Worm (Caenorhabditis elegans) whole organism, young adult: ENCODE results near the gene F39F10.2.
A peak's percentile ranks its signal among the peaks of the same experiment; 100 is the strongest.

ENCODE experiments used
- B0261.1 ChIP-seq: sonication (generic microtip); optimal IDR thresholded peaks from 2 replicates; lab custom pipeline; 2016; ENCODE audit warnings: mild to moderate bottlenecking, missing genetic modification characterization, moderate library complexity, missing compliant biosample characterization
- F22D6.2 ChIP-seq: sonication (generic microtip); optimal IDR thresholded peaks from 2 replicates; lab custom pipeline; 2016; ENCODE audit warnings: mild to moderate bottlenecking, missing genetic modification characterization, missing compliant biosample characterization
- F23B12.7 ChIP-seq: sonication (generic microtip); optimal IDR thresholded peaks from 2 replicates; lab custom pipeline; 2017; ENCODE audit warnings: missing genetic modification characterization, mild to moderate bottlenecking, missing compliant biosample characterization, antibody characterized with exemption, moderate library complexity; ENCODE audit not compliant: insufficient read depth
- F39B2.1 ChIP-seq: fragments of 200-800 bp; sonication (Bioruptor generic); IDR thresholded peaks from 2 replicates; pipeline ENCODE4 v1.3.6; 2022; ENCODE audit warnings: missing genetic modification reagents, missing genetic modification characterization, missing compliant biosample characterization
- Y56A3A.18 ChIP-seq: fragments of 200-800 bp; sonication (Bioruptor generic); IDR thresholded peaks from 2 replicates; pipeline ENCODE4 v1.3.6; 2022; ENCODE audit warnings: missing genetic modification reagents, missing genetic modification characterization, missing compliant biosample characterization
- Y67H2A.10 ChIP-seq: fragments of 200-800 bp; sonication (Bioruptor generic); conservative IDR thresholded peaks from 2 replicates; pipeline ENCODE4 v1.3.6; 2022; ENCODE audit warnings: missing genetic modification reagents, missing genetic modification characterization, missing compliant biosample characterization
- Y79H2A.3 ChIP-seq: fragments of 200-800 bp; sonication (Bioruptor generic); conservative IDR thresholded peaks from 2 replicates; pipeline ENCODE4 v1.3.6; 2022; ENCODE audit warnings: missing genetic modification reagents, missing genetic modification characterization, missing compliant biosample characterization
- Y95B8A.8 ChIP-seq: fragments of 200-800 bp; sonication (Bioruptor generic); IDR thresholded peaks from 2 replicates; pipeline ENCODE4 v1.3.6; 2022; ENCODE audit warnings: missing genetic modification reagents, missing genetic modification characterization, missing compliant biosample characterization
- ama-1 ChIP-seq, 3 experiments: fragments of 150-350 bp in 1 of 3; sonication (generic microtip) in 2 of 3; optimal IDR thresholded peaks; 2 replicates each; lab custom pipeline; 2014 to 2018; ENCODE audit warnings: missing biosample characterization in 2 of 3, missing genetic modification characterization in 2 of 3, missing genetic modification reagents in 2 of 3
- aptf-2 ChIP-seq: fragments of 200-800 bp; sonication (Bioruptor generic); conservative IDR thresholded peaks from 2 replicates; pipeline ENCODE4 v1.3.6; 2022; ENCODE audit warnings: missing genetic modification reagents, missing genetic modification characterization, missing compliant biosample characterization
- aptf-3 ChIP-seq: fragments of 200-800 bp; sonication (Bioruptor generic); IDR thresholded peaks from 2 replicates; pipeline ENCODE4 v1.3.6; 2022; ENCODE audit warnings: missing genetic modification characterization, missing compliant biosample characterization
- attf-3 ChIP-seq: fragments of 200-800 bp; sonication (Bioruptor generic); conservative IDR thresholded peaks from 2 replicates; pipeline ENCODE4 v1.3.6; 2022; ENCODE audit warnings: missing genetic modification reagents, missing genetic modification characterization, missing compliant biosample characterization
- attf-5 ChIP-seq: fragments of 200-800 bp; sonication (Bioruptor generic); optimal IDR thresholded peaks from 2 replicates; lab custom pipeline; 2018; ENCODE audit warnings: mild to moderate bottlenecking, missing genetic modification characterization, missing compliant biosample characterization
- bed-1 ChIP-seq: fragments of 200-800 bp; sonication (Bioruptor generic); IDR thresholded peaks from 2 replicates; pipeline ENCODE4 v1.3.6; 2022; ENCODE audit warnings: missing genetic modification reagents, missing genetic modification characterization, missing compliant biosample characterization
- ccch-3 ChIP-seq: fragments of 200-800 bp; sonication (Bioruptor generic); optimal IDR thresholded peaks from 2 replicates; lab custom pipeline; 2018; ENCODE audit warnings: mild to moderate bottlenecking, missing genetic modification characterization, missing compliant biosample characterization
- cebp-1 ChIP-seq, 2 experiments: fragments of 200-800 bp in 1 of 2; sonication (Bioruptor generic) in 1 of 2; sonication (generic microtip) in 1 of 2; IDR thresholded peaks in 1 of 2; optimal IDR thresholded peaks in 1 of 2; 2 replicates each; pipeline versions ENCODE4 v1.3.6 to Lab custom; 2017 to 2022; ENCODE audit warnings: missing compliant biosample characterization in 2 of 2, missing genetic modification characterization in 2 of 2, mild to moderate bottlenecking in 1 of 2, missing genetic modification reagents in 1 of 2, moderate library complexity in 1 of 2
- cebp-2 ChIP-seq: fragments of 200-800 bp; sonication (Bioruptor generic); IDR thresholded peaks from 2 replicates; pipeline ENCODE4 v1.3.6; 2022; ENCODE audit warnings: missing genetic modification characterization, missing compliant biosample characterization
- ceh-58 ChIP-seq: fragments of 200-800 bp; sonication (Bioruptor generic); IDR thresholded peaks from 2 replicates; pipeline ENCODE4 v1.3.6; 2022; ENCODE audit warnings: missing genetic modification characterization, missing compliant biosample characterization
- chd-7 ChIP-seq: sonication (generic microtip); optimal IDR thresholded peaks from 2 replicates; lab custom pipeline; 2016; ENCODE audit warnings: mild to moderate bottlenecking, missing genetic modification characterization, moderate library complexity, missing compliant biosample characterization
- dox-1 ChIP-seq: fragments of 200-800 bp; sonication (Bioruptor generic); IDR thresholded peaks from 2 replicates; pipeline ENCODE4 v1.3.6; 2022; ENCODE audit warnings: missing genetic modification reagents, missing genetic modification characterization, missing compliant biosample characterization
- dpff-1 ChIP-seq: sonication (generic microtip); optimal IDR thresholded peaks from 2 replicates; lab custom pipeline; 2017; ENCODE audit warnings: mild to moderate bottlenecking, missing genetic modification characterization, missing compliant biosample characterization
- egl-44 ChIP-seq: fragments of 200-800 bp; sonication (Bioruptor generic); IDR thresholded peaks from 2 replicates; pipeline ENCODE4 v1.3.6; 2022; ENCODE audit warnings: missing genetic modification reagents, missing genetic modification characterization, missing compliant biosample characterization
- him-1 ChIP-seq: sonication (generic microtip); optimal IDR thresholded peaks from 2 replicates; lab custom pipeline; 2016; ENCODE audit warnings: missing genotype, missing genetic modification reagents, missing genetic modification characterization, missing compliant biosample characterization
- hlh-12 ChIP-seq: sonication (generic microtip); optimal IDR thresholded peaks from 2 replicates; lab custom pipeline; 2016; ENCODE audit warnings: missing genetic modification characterization, missing compliant biosample characterization
- hmg-1.2 ChIP-seq: fragments of 200-800 bp; sonication (Bioruptor generic); IDR thresholded peaks from 2 replicates; pipeline ENCODE4 v1.3.6; 2022; ENCODE audit warnings: missing genetic modification reagents, missing genetic modification characterization, missing compliant biosample characterization
- hmg-20 ChIP-seq: fragments of 200-800 bp; sonication (Bioruptor generic); IDR thresholded peaks from 2 replicates; pipeline ENCODE4 v1.3.6; 2022; ENCODE audit warnings: missing genetic modification reagents, missing genetic modification characterization, missing compliant biosample characterization
- let-526 ChIP-seq: fragments of 200-800 bp; sonication (Bioruptor generic); IDR thresholded peaks from 2 replicates; pipeline ENCODE4 v1.3.6; 2022; ENCODE audit warnings: missing genetic modification reagents, missing genetic modification characterization, missing compliant biosample characterization
- lin-54 ChIP-seq: fragments of 200-800 bp; sonication (Bioruptor generic); optimal IDR thresholded peaks from 2 replicates; lab custom pipeline; 2018; ENCODE audit warnings: mild to moderate bottlenecking, missing genetic modification characterization, missing compliant biosample characterization
- madf-10 ChIP-seq: sonication (generic microtip); optimal IDR thresholded peaks from 2 replicates; lab custom pipeline; 2016; ENCODE audit warnings: mild to moderate bottlenecking, missing genetic modification characterization, missing compliant biosample characterization
- madf-3 ChIP-seq: fragments of 200-800 bp; sonication (Bioruptor generic); IDR thresholded peaks from 2 replicates; pipeline ENCODE4 v1.3.6; 2022; ENCODE audit warnings: missing genetic modification reagents, missing genetic modification characterization, missing compliant biosample characterization
- madf-8 ChIP-seq: fragments of 200-800 bp; sonication (Bioruptor generic); conservative IDR thresholded peaks from 2 replicates; pipeline ENCODE4 v1.3.6; 2022; ENCODE audit warnings: missing genetic modification reagents, missing genetic modification characterization, missing compliant biosample characterization
- mcd-1 ChIP-seq: fragments of 200-800 bp; sonication (Bioruptor generic); IDR thresholded peaks from 2 replicates; pipeline ENCODE4 v1.3.6; 2022; ENCODE audit warnings: missing genetic modification reagents, missing genetic modification characterization, missing compliant biosample characterization
- mel-28 ChIP-seq: sonication (generic microtip); optimal IDR thresholded peaks from 2 replicates; lab custom pipeline; 2016; ENCODE audit warnings: borderline replicate concordance, mild to moderate bottlenecking, missing genetic modification characterization, missing compliant biosample characterization
- mes-4 ChIP-seq: sonication (generic microtip); optimal IDR thresholded peaks from 2 replicates; lab custom pipeline; 2016; ENCODE audit warnings: missing genotype, missing genetic modification characterization, missing compliant biosample characterization
- nfya-2 ChIP-seq: fragments of 200-800 bp; sonication (Bioruptor generic); IDR thresholded peaks from 2 replicates; pipeline ENCODE4 v1.3.6; 2022; ENCODE audit warnings: missing genetic modification reagents, missing genetic modification characterization, missing compliant biosample characterization
- nfyb-1 ChIP-seq: fragments of 200-800 bp; sonication (Bioruptor generic); IDR thresholded peaks from 2 replicates; pipeline ENCODE4 v1.3.6; 2022; ENCODE audit warnings: missing genetic modification reagents, missing genetic modification characterization, missing compliant biosample characterization
- nhr-90 ChIP-seq: sonication (generic microtip); optimal IDR thresholded peaks from 2 replicates; lab custom pipeline; 2016; ENCODE audit warnings: missing genotype, mild to moderate bottlenecking, missing genetic modification characterization, missing compliant biosample characterization
- pha-4 ChIP-seq: fragments of 150-350 bp; sonication (generic microtip); optimal IDR thresholded peaks from 2 replicates; lab custom pipeline; 2014; ENCODE audit warnings: missing biosample characterization, missing genetic modification reagents, missing genetic modification characterization
- repo-1 ChIP-seq: sonication (generic microtip); optimal IDR thresholded peaks from 2 replicates; lab custom pipeline; 2017; ENCODE audit warnings: mild to moderate bottlenecking, missing genetic modification characterization, missing compliant biosample characterization
- rpc-1 ChIP-seq, 2 experiments: fragments of 150-350 bp in 1 of 2; sonication (generic microtip) in 1 of 2; optimal IDR thresholded peaks; 2 replicates each; lab custom pipeline; 2014 to 2018; ENCODE audit warnings: missing biosample characterization in 1 of 2, missing genetic modification characterization in 1 of 2, missing genetic modification reagents in 1 of 2, missing genotype in 1 of 2
- snpc-1.1 ChIP-seq: sonication (generic microtip); optimal IDR thresholded peaks from 2 replicates; lab custom pipeline; 2017; ENCODE audit warnings: missing genetic modification characterization, mild to moderate bottlenecking, missing compliant biosample characterization, antibody characterized with exemption, moderate library complexity, missing genotype, missing genetic modification reagents; ENCODE audit not compliant: insufficient read depth
- tbx-9 ChIP-seq: sonication (generic microtip); optimal IDR thresholded peaks from 2 replicates; lab custom pipeline; 2016; ENCODE audit warnings: borderline replicate concordance, missing genetic modification characterization, inconsistent platforms, missing compliant biosample characterization
- tlf-1 ChIP-seq: fragments of 200-800 bp; sonication (Bioruptor generic); optimal IDR thresholded peaks from 2 replicates; lab custom pipeline; 2018; ENCODE audit warnings: mild to moderate bottlenecking, missing genetic modification characterization, missing compliant biosample characterization
- unc-130 ChIP-seq: sonication (generic microtip); optimal IDR thresholded peaks from 2 replicates; lab custom pipeline; 2016; ENCODE audit warnings: missing genetic modification reagents, missing genetic modification characterization, missing compliant biosample characterization
- ztf-6 ChIP-seq: fragments of 200-800 bp; sonication (Bioruptor generic); IDR thresholded peaks from 2 replicates; pipeline ENCODE4 v1.3.6; 2022; ENCODE audit warnings: missing genetic modification reagents, missing genetic modification characterization, missing compliant biosample characterization

The F39F10.2 gene

DNA sequence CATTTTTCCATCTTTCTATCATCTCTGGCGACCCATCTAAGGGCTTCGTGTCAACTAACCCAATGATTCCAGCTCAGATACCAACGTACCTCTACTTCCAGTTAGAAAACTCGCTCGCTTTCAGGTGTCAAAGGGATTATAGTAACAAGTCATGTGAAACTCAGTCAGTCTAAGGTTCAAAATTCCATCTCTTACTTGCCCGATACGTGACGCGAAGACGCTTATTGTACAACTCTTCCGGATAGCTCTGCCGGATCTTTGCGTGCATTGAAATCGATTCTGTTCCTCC is 35.6 kb downstream of the F39F10.2 start:
- TF ChIP-seq ama-1 (optimal IDR thresholded peaks at IDR 0.05; lab: Kevin White, UChicago) (peak; percentile 97), ama-1 (GFP tag; optimal IDR thresholded peaks at IDR 0.05; lab: Kevin White, UChicago) (no peak), madf-3 (GFP tag; lab: Robert Waterston, UW) (peak; percentile 57), cebp-2 (0 out of 2 replicates have a peak, but pooled peaks have one; percentile 18), nfya-2 (GFP tag; lab: Robert Waterston, UW) (0 out of 2 replicates have a peak, but pooled peaks have one; percentile 63), mel-28 (tag; lab: Kevin White, UChicago) (no peak), madf-8 (GFP tag; lab: Robert Waterston, UW) (no peak), F39B2.1 (GFP tag; lab: Robert Waterston, UW) (no peak)

DNA sequence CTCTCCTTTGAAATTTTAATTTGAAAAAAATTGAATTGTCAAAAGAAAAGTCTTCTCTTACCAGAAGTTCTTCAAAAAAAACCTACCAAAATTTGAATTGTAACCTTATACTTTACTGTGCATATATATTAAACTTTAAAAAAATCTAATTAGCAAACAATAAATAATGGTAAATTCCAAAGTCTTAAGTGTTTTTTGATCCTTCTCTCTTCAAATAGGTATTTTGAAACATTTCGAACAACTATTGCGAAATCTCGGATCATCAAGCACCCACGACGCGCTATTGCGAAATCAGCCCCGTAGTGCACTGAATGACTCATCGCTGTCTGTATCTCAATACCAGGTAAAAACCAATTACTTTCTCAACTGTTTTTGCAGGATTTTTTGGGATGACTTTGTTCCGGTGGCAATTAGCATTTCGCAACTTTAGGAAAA is 36.0 kb downstream of the F39F10.2 start:
- peak; percentile 52; the same call in 1 of the 2 replicates for TF ChIP-seq egl-44
- no peak for TF ChIP-seq him-1 (tag; lab: Kevin White, UChicago)
- peak; percentile 23; the same call in 1 of the 2 replicates for TF ChIP-seq ztf-6 (GFP tag; lab: Robert Waterston, UW)
- peak; percentile 26 for TF ChIP-seq repo-1 (tag; lab: Kevin White, UChicago)
- no peak for TF ChIP-seq rpc-1 (optimal IDR thresholded peaks at IDR 0.05; lab: Kevin White, UChicago)
- TF ChIP-seq rpc-1 (tag; optimal IDR thresholded peaks at IDR 0.05; lab: Kevin White, UChicago), result no peak
- TF ChIP-seq Y95B8A.8 (GFP tag; lab: Robert Waterston, UW), result peak; percentile 65
- peak; percentile 93; the same call in 1 of the 2 replicates for TF ChIP-seq ceh-58 (GFP tag; lab: Robert Waterston, UW)
- TF ChIP-seq mcd-1 (GFP tag; lab: Robert Waterston, UW), result peak; percentile 39
- TF ChIP-seq Y56A3A.18 (GFP tag; lab: Robert Waterston, UW), result peak; percentile 57
- TF ChIP-seq cebp-1 (GFP tag; IDR thresholded peaks at IDR 0.05; lab: Robert Waterston, UW), result peak; percentile 100
- TF ChIP-seq cebp-1 (tag; optimal IDR thresholded peaks at IDR 0.05; lab: Kevin White, UChicago), result peak; percentile 100
- no peak for TF ChIP-seq hlh-12 (tag; lab: Kevin White, UChicago)
- TF ChIP-seq Y79H2A.3, result peak; percentile 68
- no peak for TF ChIP-seq B0261.1 (tag; lab: Kevin White, UChicago)
- peak; percentile 78 for TF ChIP-seq Y67H2A.10 (GFP tag; lab: Robert Waterston, UW)
- no peak for TF ChIP-seq unc-130 (GFP tag; lab: Kevin White, UChicago)
- TF ChIP-seq chd-7 (tag; lab: Kevin White, UChicago), result peak; percentile 95
- peak; percentile 80; the same call in 1 of the 2 replicates for TF ChIP-seq let-526 (GFP tag; lab: Robert Waterston, UW)
- no peak for TF ChIP-seq tbx-9 (tag; lab: Kevin White, UChicago)
- no peak for TF ChIP-seq snpc-1.1
- peak; percentile 49; the same call in 1 of the 2 replicates for TF ChIP-seq aptf-2 (GFP tag; lab: Robert Waterston, UW)
- TF ChIP-seq mel-28 (tag; lab: Kevin White, UChicago), result no peak
- peak; percentile 65 for TF ChIP-seq attf-5 (GFP tag; lab: Kevin White, UChicago)
- TF ChIP-seq lin-54, result peak; percentile 62
- TF ChIP-seq F23B12.7, result no peak
- peak; percentile 1 for TF ChIP-seq madf-10 (tag; lab: Kevin White, UChicago)
- peak; percentile 79 for TF ChIP-seq dox-1
- peak; percentile 72 for TF ChIP-seq dpff-1 (tag; lab: Kevin White, UChicago)
- TF ChIP-seq nhr-90 (tag; lab: Kevin White, UChicago), result peak; percentile 85
- peak; percentile 75; the same call in 1 of the 2 replicates for TF ChIP-seq bed-1 (GFP tag; lab: Robert Waterston, UW)
- no peak for TF ChIP-seq ccch-3
- TF ChIP-seq F22D6.2 (tag; lab: Kevin White, UChicago), result no peak
- peak; percentile 48 for TF ChIP-seq hmg-1.2 (GFP tag; lab: Robert Waterston, UW)
- peak; percentile 88 for TF ChIP-seq aptf-3 (GFP tag; lab: Robert Waterston, UW)
- TF ChIP-seq hmg-20 (GFP tag; lab: Robert Waterston, UW), result no peak
- peak; percentile 92 for TF ChIP-seq nfyb-1
- no peak for TF ChIP-seq mes-4 (tag; lab: Kevin White, UChicago)
- peak; percentile 65 for TF ChIP-seq tlf-1 (GFP tag; lab: Kevin White, UChicago)
- peak; percentile 69 for TF ChIP-seq pha-4 (tag; lab: Kevin White, UChicago)
- TF ChIP-seq attf-3 (GFP tag; lab: Robert Waterston, UW), result peak; percentile 55
